Fruit fly (Drosophila melanogaster): Measurements from ENCODE around the gene btn.

dm6 chr3R:22582981-22583380, 3.4 kb downstream of the btn start, which contains the start of gene Dph5:
- TF ChIP-seq CG14711 (tag; optimal IDR thresholded peaks at IDR 0.05) (no peak), Mnt (GFP tag; optimal IDR thresholded peaks at IDR 0.05) (peak; percentile 91), ovo (GFP tag; optimal IDR thresholded peaks at IDR 0.05) (no peak), CG1620 (GFP tag; optimal IDR thresholded peaks at IDR 0.05) (no peak), CG7045 (GFP tag; optimal IDR thresholded peaks at IDR 0.05) (no peak), pad (GFP tag; optimal IDR thresholded peaks at IDR 0.05) (no peak)
